Worm (Caenorhabditis elegans) whole organism, L2 larva: ENCODE measurements around the gene osg-1.

ENCODE experiments used
- C34F6.9 ChIP-seq: fragments of 150-350 bp; optimal IDR thresholded peaks from 2 replicates; lab custom pipeline; 2014; ENCODE audit warnings: missing biosample characterization, missing genetic modification characterization
- F13H6.1 ChIP-seq: sonication (generic microtip); optimal IDR thresholded peaks from 2 replicates; lab custom pipeline; 2016; ENCODE audit warnings: missing genetic modification characterization, missing compliant biosample characterization
- R02D3.7 ChIP-seq: fragments of 150-350 bp; optimal IDR thresholded peaks from 2 replicates; lab custom pipeline; 2014; ENCODE audit warnings: missing biosample characterization, missing genetic modification characterization
- Y55F3AM.14 ChIP-seq: fragments of 200-800 bp; sonication (Bioruptor generic); optimal IDR thresholded peaks from 2 replicates; lab custom pipeline; 2018; ENCODE audit warnings: mild to moderate bottlenecking, missing genetic modification characterization, missing compliant biosample characterization
- alr-1 ChIP-seq: fragments of 150-350 bp; optimal IDR thresholded peaks from 2 replicates; lab custom pipeline; 2014; ENCODE audit warnings: missing biosample characterization, missing genetic modification characterization
- aly-2 ChIP-seq: fragments of 150-350 bp; optimal IDR thresholded peaks from 2 replicates; lab custom pipeline; 2014; ENCODE audit warnings: missing biosample characterization, missing genetic modification characterization
- ama-1 ChIP-seq: fragments of 150-350 bp; optimal IDR thresholded peaks from 2 replicates; lab custom pipeline; 2018; ENCODE audit warnings: inconsistent platforms
- blmp-1 ChIP-seq: sonication (generic microtip); optimal IDR thresholded peaks from 2 replicates; lab custom pipeline; 2017; ENCODE audit warnings: missing genetic modification characterization, mild to moderate bottlenecking, missing compliant biosample characterization, antibody characterized with exemption, moderate library complexity; ENCODE audit not compliant: insufficient read depth
- ceh-16 ChIP-seq: fragments of 150-350 bp; optimal IDR thresholded peaks from 2 replicates; lab custom pipeline; 2014; ENCODE audit warnings: missing biosample characterization, missing genetic modification characterization
- ceh-82 ChIP-seq: fragments of 150-350 bp; optimal IDR thresholded peaks from 2 replicates; lab custom pipeline; 2014; ENCODE audit warnings: missing biosample characterization, missing genetic modification characterization
- crh-2 ChIP-seq: sonication (generic microtip); optimal IDR thresholded peaks from 2 replicates; lab custom pipeline; 2017; ENCODE audit warnings: missing biosample characterization, missing genetic modification characterization
- dmd-4 ChIP-seq: sonication (generic microtip); optimal IDR thresholded peaks from 2 replicates; lab custom pipeline; 2017; ENCODE audit warnings: missing biosample characterization, missing genetic modification characterization
- elt-1 ChIP-seq: fragments of 150-350 bp; optimal IDR thresholded peaks from 2 replicates; lab custom pipeline; 2014; ENCODE audit warnings: missing biosample characterization, missing genetic modification characterization
- elt-3 ChIP-seq: sonication (generic microtip); optimal IDR thresholded peaks from 2 replicates; lab custom pipeline; 2017; ENCODE audit warnings: missing biosample characterization, missing genetic modification characterization
- fos-1 ChIP-seq: fragments of 150-350 bp; optimal IDR thresholded peaks from 2 replicates; lab custom pipeline; 2014; ENCODE audit warnings: missing biosample characterization, missing genetic modification characterization
- gmeb-1 ChIP-seq: fragments of 150-350 bp; optimal IDR thresholded peaks from 2 replicates; lab custom pipeline; 2014; ENCODE audit warnings: missing biosample characterization, missing genetic modification characterization
- lin-11 ChIP-seq: fragments of 150-350 bp; sonication (generic microtip); optimal IDR thresholded peaks from 2 replicates; lab custom pipeline; 2014; ENCODE audit warnings: missing biosample characterization, missing genetic modification characterization, inconsistent platforms, mixed read lengths
- lin-13 ChIP-seq: fragments of 150-350 bp; optimal IDR thresholded peaks from 2 replicates; lab custom pipeline; 2014; ENCODE audit warnings: missing biosample characterization, missing genetic modification reagents, missing genetic modification characterization
- lin-39 ChIP-seq: fragments of 150-350 bp; optimal IDR thresholded peaks from 2 replicates; lab custom pipeline; 2014; ENCODE audit warnings: missing biosample characterization, missing genetic modification reagents, missing genetic modification characterization
- lsy-2 ChIP-seq, 2 experiments: fragments of 150-350 bp in 1 of 2; sonication (generic microtip) in 1 of 2; optimal IDR thresholded peaks; 2 replicates each; lab custom pipeline; 2014 to 2017; ENCODE audit warnings: missing biosample characterization in 2 of 2, missing genetic modification characterization in 2 of 2
- mab-5 ChIP-seq: fragments of 150-350 bp; optimal IDR thresholded peaks from 2 replicates; lab custom pipeline; 2014; ENCODE audit warnings: missing biosample characterization, missing genetic modification characterization
- mbf-1 ChIP-seq: sonication (generic microtip); optimal IDR thresholded peaks from 2 replicates; lab custom pipeline; 2017; ENCODE audit warnings: missing biosample characterization, missing genetic modification characterization
- mdl-1 ChIP-seq, 2 experiments: fragments of 150-350 bp in 1 of 2; sonication (generic microtip) in 1 of 2; optimal IDR thresholded peaks; 2 replicates each; lab custom pipeline; 2017; ENCODE audit warnings: missing biosample characterization in 2 of 2, missing genetic modification characterization in 2 of 2
- nhr-10 ChIP-seq: sonication (generic microtip); optimal IDR thresholded peaks from 2 replicates; lab custom pipeline; 2017; ENCODE audit warnings: missing biosample characterization, missing genetic modification characterization
- nhr-12 ChIP-seq: fragments of 150-350 bp; optimal IDR thresholded peaks from 2 replicates; lab custom pipeline; 2014; ENCODE audit warnings: missing biosample characterization, missing genetic modification characterization
- nhr-129 ChIP-seq: fragments of 150-350 bp; optimal IDR thresholded peaks from 2 replicates; lab custom pipeline; 2014; ENCODE audit warnings: missing biosample characterization, missing genetic modification characterization
- nhr-21 ChIP-seq: fragments of 150-350 bp; optimal IDR thresholded peaks from 2 replicates; lab custom pipeline; 2014; ENCODE audit warnings: missing biosample characterization, missing genetic modification characterization
- nhr-237 ChIP-seq: fragments of 150-350 bp; optimal IDR thresholded peaks from 2 replicates; lab custom pipeline; 2014; ENCODE audit warnings: missing biosample characterization, missing genetic modification characterization
- nhr-6 ChIP-seq: fragments of 150-350 bp; optimal IDR thresholded peaks from 2 replicates; lab custom pipeline; 2014; ENCODE audit warnings: missing biosample characterization, missing genetic modification characterization
- peb-1 ChIP-seq: fragments of 150-350 bp; optimal IDR thresholded peaks from 2 replicates; lab custom pipeline; 2014; ENCODE audit warnings: missing biosample characterization, missing genetic modification characterization
- sem-4 ChIP-seq: fragments of 150-350 bp; optimal IDR thresholded peaks from 2 replicates; lab custom pipeline; 2014; ENCODE audit warnings: missing biosample characterization, missing genetic modification reagents, missing genetic modification characterization
- skn-1 ChIP-seq: sonication (generic microtip); optimal IDR thresholded peaks from 2 replicates; lab custom pipeline; 2017; ENCODE audit warnings: missing biosample characterization, missing genetic modification characterization
- sma-3 ChIP-seq: sonication (generic microtip); optimal IDR thresholded peaks from 2 replicates; lab custom pipeline; 2016; ENCODE audit warnings: missing genetic modification reagents, missing genetic modification characterization, missing compliant biosample characterization
- sma-9 ChIP-seq, 2 experiments: fragments of 150-350 bp in 1 of 2; sonication (generic microtip) in 1 of 2; optimal IDR thresholded peaks; 2 replicates each; lab custom pipeline; 2014 to 2016; ENCODE audit warnings: missing genetic modification characterization in 2 of 2, mild to moderate bottlenecking in 1 of 2, missing biosample characterization in 1 of 2, missing compliant biosample characterization in 1 of 2, missing genetic modification reagents in 1 of 2, moderate library complexity in 1 of 2
- snpc-4 ChIP-seq: fragments of 150-350 bp; optimal IDR thresholded peaks from 2 replicates; lab custom pipeline; 2014; ENCODE audit warnings: missing biosample characterization, missing genetic modification characterization
- unc-39 ChIP-seq: fragments of 150-350 bp; optimal IDR thresholded peaks from 2 replicates; lab custom pipeline; 2014; ENCODE audit warnings: missing biosample characterization, missing genetic modification characterization
- unc-55 ChIP-seq: fragments of 150-350 bp; sonication (generic microtip); optimal IDR thresholded peaks from 3 replicates; lab custom pipeline; 2014; ENCODE audit warnings: missing biosample characterization, missing genetic modification reagents, missing genetic modification characterization
- unc-62 ChIP-seq: fragments of 150-350 bp; optimal IDR thresholded peaks from 2 replicates; lab custom pipeline; 2014; ENCODE audit warnings: missing biosample characterization, missing genetic modification reagents, missing genetic modification characterization
- zag-1 ChIP-seq: fragments of 150-350 bp; optimal IDR thresholded peaks from 2 replicates; lab custom pipeline; 2014; ENCODE audit warnings: missing biosample characterization, missing genetic modification characterization
- ztf-1 ChIP-seq: fragments of 200-800 bp; sonication (Bioruptor generic); conservative IDR thresholded peaks from 2 replicates; pipeline ENCODE4 v1.3.6; 2022; ENCODE audit warnings: missing genetic modification characterization, missing compliant biosample characterization
- ztf-11 ChIP-seq: sonication (generic microtip); optimal IDR thresholded peaks from 2 replicates; lab custom pipeline; 2017; ENCODE audit warnings: missing biosample characterization, missing genetic modification characterization
- ztf-4 ChIP-seq: fragments of 150-350 bp; optimal IDR thresholded peaks from 2 replicates; lab custom pipeline; 2014; ENCODE audit warnings: missing biosample characterization, missing genetic modification characterization

osg-1 gene

ce11 chrIII:5498973-5499372 is 11.6 kb downstream of the osg-1 start, which contains the start of gene R02F2.9 (continued):
- TF ChIP-seq nhr-10 (tag; lab: Kevin White, UChicago) = no peak
- TF ChIP-seq alr-1 (tag; lab: Kevin White, UChicago) = no peak
- no peak for TF ChIP-seq peb-1 (tag; lab: Kevin White, UChicago)
- TF ChIP-seq mdl-1 (tag; optimal IDR thresholded peaks at IDR 0.05; lab: Kevin White, UChicago) = no peak
- no peak for TF ChIP-seq zag-1
- no peak for TF ChIP-seq ceh-82
- TF ChIP-seq sma-3 = peak; percentile 47
- no peak for TF ChIP-seq dmd-4 (tag; lab: Kevin White, UChicago)
- no peak for TF ChIP-seq sem-4 (tag; lab: Kevin White, UChicago)
- no peak for TF ChIP-seq nhr-12 (tag; lab: Kevin White, UChicago)
- TF ChIP-seq mab-5 (tag; lab: Kevin White, UChicago) = no peak
- TF ChIP-seq nhr-6 = no peak
- TF ChIP-seq unc-62 (GFP tag; lab: Kevin White, UChicago) = no peak
- no peak for TF ChIP-seq skn-1
- no peak for TF ChIP-seq ztf-1 (GFP tag; lab: Robert Waterston, UW)
- no peak for TF ChIP-seq blmp-1 (tag; lab: Kevin White, UChicago)
- TF ChIP-seq unc-39 (tag; lab: Kevin White, UChicago) = no peak
- peak; percentile 41 for TF ChIP-seq crh-2 (tag; lab: Kevin White, UChicago)
- TF ChIP-seq nhr-237 (tag; lab: Kevin White, UChicago) = no peak

- no peak for TF ChIP-seq blmp-1 (tag; lab: Kevin White, UChicago)
- no peak for TF ChIP-seq sem-4 (tag; lab: Kevin White, UChicago)
- TF ChIP-seq lin-39 = no peak
- TF ChIP-seq C34F6.9 = no peak
- TF ChIP-seq fos-1 (tag; lab: Kevin White, UChicago) = no peak
- TF ChIP-seq ztf-4 = no peak
- TF ChIP-seq snpc-4 = no peak
- TF ChIP-seq dmd-4 (tag; lab: Kevin White, UChicago) = no peak
- no peak for TF ChIP-seq peb-1 (tag; lab: Kevin White, UChicago)
- no peak for TF ChIP-seq F13H6.1 (tag; lab: Kevin White, UChicago)
- TF ChIP-seq ceh-16 = no peak
These were observed 12.6 kb downstream of the osg-1 start for ce11 chrIII:5499942-5500341.

ce11 chrIII:5500732-5501131 is 13.4 kb downstream of the osg-1 start:
- TF ChIP-seq elt-1 (tag; lab: Kevin White, UChicago) = no peak
- TF ChIP-seq ztf-4 = no peak
- TF ChIP-seq ztf-1 (GFP tag; lab: Robert Waterston, UW) = no peak
- TF ChIP-seq lin-39 = no peak
- TF ChIP-seq lin-13 (GFP tag; lab: Kevin White, UChicago) = no peak
- no peak for TF ChIP-seq ceh-16
- no peak for TF ChIP-seq sma-9 (GFP tag; optimal IDR thresholded peaks at IDR 0.05; lab: Kevin White, UChicago)
- no peak for TF ChIP-seq sma-9 (tag; optimal IDR thresholded peaks at IDR 0.05; lab: Kevin White, UChicago)
- no peak for TF ChIP-seq nhr-237 (tag; lab: Kevin White, UChicago)
- no peak for TF ChIP-seq mbf-1
- TF ChIP-seq crh-2 (tag; lab: Kevin White, UChicago) = no peak
- TF ChIP-seq nhr-21 (tag; lab: Kevin White, UChicago) = peak; percentile 47
- TF ChIP-seq nhr-6 = no peak
- no peak for TF ChIP-seq F13H6.1 (tag; lab: Kevin White, UChicago)
- peak in 1 of 2 experiments; percentile 39 for TF ChIP-seq lsy-2 (tag; optimal IDR thresholded peaks at IDR 0.05; lab: Kevin White, UChicago)
- no peak for TF ChIP-seq ama-1

- no peak for TF ChIP-seq F13H6.1 (tag; lab: Kevin White, UChicago)
- TF ChIP-seq ceh-82 = no peak
- no peak for TF ChIP-seq sem-4 (tag; lab: Kevin White, UChicago)
- TF ChIP-seq Y55F3AM.14 (GFP tag; lab: Kevin White, UChicago) = no peak
- TF ChIP-seq lsy-2 (tag; optimal IDR thresholded peaks at IDR 0.05; lab: Kevin White, UChicago) = no peak
- TF ChIP-seq ceh-16 = no peak
- peak; percentile 72 for TF ChIP-seq nhr-129
- no peak for TF ChIP-seq aly-2 (tag; lab: Kevin White, UChicago)
- TF ChIP-seq zag-1 = no peak
- no peak for TF ChIP-seq lin-39
- peak; percentile 29 for TF ChIP-seq C34F6.9
- no peak for TF ChIP-seq unc-39 (tag; lab: Kevin White, UChicago)
- TF ChIP-seq lin-11 = no peak
- no peak for TF ChIP-seq skn-1
- peak; percentile 38 for TF ChIP-seq ama-1
- TF ChIP-seq mab-5 (tag; lab: Kevin White, UChicago) = no peak
- TF ChIP-seq lin-13 (GFP tag; lab: Kevin White, UChicago) = no peak
- no peak for TF ChIP-seq mdl-1 (tag; optimal IDR thresholded peaks at IDR 0.05; lab: Kevin White, UChicago)
- TF ChIP-seq nhr-12 (tag; lab: Kevin White, UChicago) = no peak
- TF ChIP-seq snpc-4 = no peak
- no peak for TF ChIP-seq ztf-11 (tag; lab: Kevin White, UChicago)
- TF ChIP-seq unc-55 (GFP tag; lab: Kevin White, UChicago) = peak; percentile 4
- TF ChIP-seq fos-1 (tag; lab: Kevin White, UChicago) = peak; percentile 12
- peak; percentile 15 for TF ChIP-seq gmeb-1 (tag; lab: Kevin White, UChicago)
- peak; percentile 27 for TF ChIP-seq sma-9 (GFP tag; optimal IDR thresholded peaks at IDR 0.05; lab: Kevin White, UChicago)
- no peak for TF ChIP-seq sma-9 (tag; optimal IDR thresholded peaks at IDR 0.05; lab: Kevin White, UChicago)
- no peak for TF ChIP-seq R02D3.7 (tag; lab: Kevin White, UChicago)
- TF ChIP-seq elt-3 = no peak
These were observed 14.3 kb downstream of the osg-1 start, which contains the start of gene R02F2.1 for ce11 chrIII:5501358-5502287. Gene R02F2.1, plus strand, starts transcription at chrIII:5501885.
